Worm (Caenorhabditis elegans) whole organism, mixed stage, embryonic: ENCODE measurements around the gene fkh-7.

Experiments
- blmp-1 ChIP-seq: fragments of 150-350 bp; optimal IDR thresholded peaks from 2 replicates; lab custom pipeline; 2014; ENCODE audit warnings: missing biosample characterization, missing genetic modification characterization
- ceh-83 ChIP-seq: fragments of 200-800 bp; sonication (Bioruptor generic); optimal IDR thresholded peaks from 2 replicates; lab custom pipeline; 2018; ENCODE audit warnings: mild to moderate bottlenecking, missing genetic modification characterization, missing compliant biosample characterization
- ces-1 ChIP-seq: fragments of 150-350 bp; optimal IDR thresholded peaks from 2 replicates; lab custom pipeline; 2014; ENCODE audit warnings: missing biosample characterization, missing genetic modification reagents, missing genetic modification characterization
- elt-3 ChIP-seq: fragments of 150-350 bp; optimal IDR thresholded peaks from 2 replicates; lab custom pipeline; 2014; ENCODE audit warnings: missing biosample characterization, missing genetic modification characterization
- hlh-1 ChIP-seq: fragments of 150-350 bp; optimal IDR thresholded peaks from 2 replicates; lab custom pipeline; 2014; ENCODE audit warnings: missing biosample characterization, missing genetic modification reagents, missing genetic modification characterization
- lsy-2 ChIP-seq: fragments of 150-350 bp; optimal IDR thresholded peaks from 2 replicates; lab custom pipeline; 2014; ENCODE audit warnings: missing biosample characterization, missing genetic modification characterization
- mab-5 ChIP-seq: fragments of 150-350 bp; optimal IDR thresholded peaks from 2 replicates; lab custom pipeline; 2014; ENCODE audit warnings: missing biosample characterization, missing genetic modification characterization
- nhr-237 ChIP-seq: fragments of 150-350 bp; optimal IDR thresholded peaks from 2 replicates; lab custom pipeline; 2014; ENCODE audit warnings: missing biosample characterization, missing genetic modification characterization
- nhr-76 ChIP-seq: sonication (generic microtip); optimal IDR thresholded peaks from 2 replicates; lab custom pipeline; 2017; ENCODE audit warnings: missing biosample characterization, missing genetic modification characterization
- snpc-4 ChIP-seq: fragments of 150-350 bp; optimal IDR thresholded peaks from 2 replicates; lab custom pipeline; 2014; ENCODE audit warnings: missing biosample characterization, missing genetic modification characterization
- unc-39 ChIP-seq: fragments of 150-350 bp; optimal IDR thresholded peaks from 2 replicates; lab custom pipeline; 2014; ENCODE audit warnings: missing biosample characterization, missing genetic modification characterization
- unc-62 ChIP-seq: fragments of 150-350 bp; optimal IDR thresholded peaks from 2 replicates; lab custom pipeline; 2014; ENCODE audit warnings: missing biosample characterization, missing genetic modification reagents, missing genetic modification characterization

DNA sequence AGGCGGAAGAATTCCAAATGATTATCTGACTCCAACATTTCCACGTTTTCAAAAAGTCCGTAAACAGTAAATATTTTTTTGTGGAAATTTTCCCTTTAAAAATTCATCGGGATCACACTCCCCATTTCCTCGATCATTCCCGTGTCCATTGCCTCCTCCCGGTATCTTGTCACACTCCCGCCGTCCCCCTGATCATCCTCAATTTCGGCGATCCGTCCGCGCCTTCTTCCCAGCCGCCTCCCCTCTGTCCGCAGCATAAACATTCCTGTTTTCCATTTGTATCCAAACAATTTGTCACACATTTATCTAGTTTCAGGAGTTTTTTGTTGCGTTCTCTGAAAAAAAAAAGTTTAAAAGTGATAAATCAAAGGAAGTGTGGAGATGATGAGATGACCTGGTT is 8.5 kb downstream of the fkh-7 start:
- TF ChIP-seq unc-39 (tag; lab: Kevin White, UChicago) (no peak), ceh-83 (GFP tag; lab: Kevin White, UChicago) (no peak), elt-3 (tag; lab: Kevin White, UChicago) (no peak), nhr-237 (no peak), nhr-76 (tag; lab: Kevin White, UChicago) (no peak), snpc-4 (tag; lab: Kevin White, UChicago) (no peak), ces-1 (GFP tag; lab: Kevin White, UChicago) (no peak), lsy-2 (tag; lab: Kevin White, UChicago) (no peak), unc-62 (no peak), hlh-1 (no peak), blmp-1 (tag; lab: Kevin White, UChicago) (no peak), mab-5 (no peak)
